Worm (Caenorhabditis elegans): Measurements from ENCODE around the gene cutl-24.

The cutl-24 gene

ce11 chrIV:159864-160263 lies 5.0 kb upstream of the cutl-24 start, which contains the start of gene Y38C1AA.19:
TSS of gene Y38C1AA.19 (plus strand) at chrIV:160164.
- no peak for TF ChIP-seq unc-62 (GFP tag; optimal IDR thresholded peaks at IDR 0.05)

- TF ChIP-seq unc-62 (GFP tag; optimal IDR thresholded peaks at IDR 0.05), result no peak
Observed at ce11 chrIV:162530-162929, 2.3 kb upstream of the cutl-24 start, which contains the start of gene Y38C1AA.6. TSS of gene Y38C1AA.6 (plus strand) at chrIV:162830.

- no peak for TF ChIP-seq unc-62 (GFP tag; optimal IDR thresholded peaks at IDR 0.05)
Observed at ce11 chrIV:171036-171435, 6.2 kb downstream of the cutl-24 start.

ce11 chrIV:172990-173389 lies 8.1 kb downstream of the cutl-24 start:
- no peak for TF ChIP-seq unc-62 (GFP tag; optimal IDR thresholded peaks at IDR 0.05)

ce11 chrIV:174115-174514 lies 9.2 kb downstream of the cutl-24 start:
- no peak for TF ChIP-seq unc-62 (GFP tag; optimal IDR thresholded peaks at IDR 0.05)

ce11 chrIV:175698-176097 lies 10.8 kb downstream of the cutl-24 start:
- no peak for TF ChIP-seq unc-62 (GFP tag; optimal IDR thresholded peaks at IDR 0.05)

ce11 chrIV:177487-177886 lies 12.6 kb downstream of the cutl-24 start:
- no peak for TF ChIP-seq unc-62 (GFP tag; optimal IDR thresholded peaks at IDR 0.05)

- no peak for TF ChIP-seq unc-62 (GFP tag; optimal IDR thresholded peaks at IDR 0.05)
Observed at ce11 chrIV:178696-179095, 13.8 kb downstream of the cutl-24 start, which contains the start of gene tcl-2. TSS of gene tcl-2 (plus strand) at chrIV:179083.

ce11 chrIV:179700-180099 lies 14.8 kb downstream of the cutl-24 start:
- no peak for TF ChIP-seq unc-62 (GFP tag; optimal IDR thresholded peaks at IDR 0.05)

ce11 chrIV:183519-183918 lies 18.6 kb downstream of the cutl-24 start:
- TF ChIP-seq unc-62 (GFP tag; optimal IDR thresholded peaks at IDR 0.05), result no peak

- TF ChIP-seq unc-62 (GFP tag; optimal IDR thresholded peaks at IDR 0.05), result no peak
Observed at ce11 chrIV:184184-184583, 19.3 kb downstream of the cutl-24 start, which contains the start of gene pnc-1. TSS of gene pnc-1 (plus strand) at chrIV:184484.

ce11 chrIV:186110-186509 lies 21.2 kb downstream of the cutl-24 start:
- no peak for TF ChIP-seq unc-62 (GFP tag; optimal IDR thresholded peaks at IDR 0.05)

- TF ChIP-seq unc-62 (GFP tag; optimal IDR thresholded peaks at IDR 0.05), result no peak
Observed at ce11 chrIV:187336-187735, 22.5 kb downstream of the cutl-24 start.

- TF ChIP-seq unc-62 (GFP tag; optimal IDR thresholded peaks at IDR 0.05), result no peak
Observed at ce11 chrIV:189087-189486, 24.2 kb downstream of the cutl-24 start.

- no peak for TF ChIP-seq unc-62 (GFP tag; optimal IDR thresholded peaks at IDR 0.05)
Observed at ce11 chrIV:192046-192445, 27.2 kb downstream of the cutl-24 start, which contains the start of gene Y38C1AA.12. TSS of gene Y38C1AA.12 (plus strand) at chrIV:192256.

- TF ChIP-seq unc-62 (GFP tag; optimal IDR thresholded peaks at IDR 0.05), result no peak
Observed at ce11 chrIV:194442-194841, 29.6 kb downstream of the cutl-24 start, which contains the start of gene csn-3. TSS of gene csn-3 (plus strand) at chrIV:194742.

ce11 chrIV:202921-203652 lies 38.2 kb downstream of the cutl-24 start, which contains the start of gene gfrp-1:
TSS of gene gfrp-1 (plus strand) at chrIV:203602.
- TF ChIP-seq unc-62 (GFP tag; optimal IDR thresholded peaks at IDR 0.05), result no peak

Measured in whole organism, dauer.